Worm (Caenorhabditis elegans): Measurements from ENCODE around the gene pig-1.

The pig-1 gene

DNA sequence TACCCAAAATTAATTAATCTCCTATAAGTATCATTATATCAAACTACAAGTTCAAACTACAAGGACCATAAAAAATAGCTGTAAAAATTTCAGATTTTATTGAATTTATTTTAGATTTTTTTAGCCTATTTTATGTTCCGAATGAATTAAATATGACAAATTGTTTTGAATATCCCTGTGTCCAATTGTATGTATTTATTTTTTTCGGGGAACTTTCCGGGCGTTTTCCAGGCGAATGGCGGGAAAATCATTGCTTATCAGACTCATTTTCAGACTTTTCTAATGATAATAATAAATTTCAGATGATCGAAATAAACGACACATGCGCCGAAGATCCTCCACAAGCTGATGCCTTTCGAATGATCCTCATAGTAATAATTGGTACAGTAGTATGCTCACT is 28.7 kb upstream of the pig-1 start, which contains the start of gene F56A11.4:
F56A11.4 (plus strand) TSS at position 301 of the 400 bp plus-strand sequence.
- TF ChIP-seq B0310.2 (tag; optimal IDR thresholded peaks at IDR 0.05) (no peak), aly-1 (tag; optimal IDR thresholded peaks at IDR 0.05) (no peak), tra-4 (tag; optimal IDR thresholded peaks at IDR 0.05) (no peak), ets-7 (tag; optimal IDR thresholded peaks at IDR 0.05) (no peak), ama-1 (optimal IDR thresholded peaks at IDR 0.05) (no peak), tbx-37 (GFP tag; conservative IDR thresholded peaks at IDR 0.05) (no peak), flt-1 (GFP tag; IDR thresholded peaks at IDR 0.05) (no peak), sea-1 (GFP tag; conservative IDR thresholded peaks at IDR 0.05) (no peak), hmg-4 (GFP tag; optimal IDR thresholded peaks at IDR 0.05) (no peak), ceh-36 (tag; optimal IDR thresholded peaks at IDR 0.05) (no peak), scrt-1 (GFP tag; IDR thresholded peaks at IDR 0.05) (no peak), hmbx-1 (tag; optimal IDR thresholded peaks at IDR 0.05) (no peak), tbx-11 (GFP tag; IDR thresholded peaks at IDR 0.05) (no peak), F13C5.2 (tag; optimal IDR thresholded peaks at IDR 0.05) (no peak)

DNA sequence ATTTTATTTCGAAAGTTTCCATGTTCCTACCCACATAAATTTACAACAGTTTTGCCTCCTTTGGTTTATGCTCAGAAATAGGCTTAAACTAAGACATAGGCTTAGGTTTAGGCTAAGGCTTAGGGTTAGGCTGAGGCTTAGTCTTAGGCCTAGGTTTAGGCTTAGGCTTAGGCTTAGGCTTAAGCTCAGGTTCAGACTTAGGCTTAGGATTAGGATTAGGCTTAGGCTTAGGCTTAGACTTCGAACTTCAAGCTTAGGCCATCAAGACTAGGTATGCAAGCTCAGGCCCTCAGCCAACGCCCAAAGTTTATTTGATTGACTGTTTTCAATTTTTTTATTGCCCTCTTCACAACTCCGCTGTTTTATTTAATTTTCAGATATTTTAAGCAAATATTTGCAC is 26.6 kb upstream of the pig-1 start:
- TF ChIP-seq flt-1 (GFP tag; IDR thresholded peaks at IDR 0.05) (no peak), ceh-36 (tag; optimal IDR thresholded peaks at IDR 0.05) (peak; percentile 75), aly-1 (tag; optimal IDR thresholded peaks at IDR 0.05) (no peak)

DNA sequence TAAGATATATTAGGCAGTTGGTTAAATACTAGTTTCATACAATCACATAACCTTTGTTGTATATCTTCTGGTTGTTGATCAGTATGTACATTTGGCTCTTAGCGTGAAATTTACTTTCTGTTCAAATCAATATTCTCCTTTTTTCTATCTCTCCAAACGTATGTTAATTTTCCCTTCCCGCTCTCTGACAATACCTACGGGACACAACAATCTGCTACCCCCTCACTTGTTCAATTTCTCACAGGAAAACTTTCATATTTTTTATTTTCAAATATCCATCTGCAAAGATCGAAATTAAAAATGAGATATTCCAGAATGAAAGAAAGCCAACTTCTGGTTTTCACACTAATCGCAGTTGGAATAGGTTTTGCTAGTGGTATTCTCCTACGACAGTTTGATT is 12.6 kb upstream of the pig-1 start, which contains the start of gene glt-7:
glt-7 (plus strand) TSS at position 301 of the 400 bp plus-strand sequence.
- TF ChIP-seq aly-1 (tag; optimal IDR thresholded peaks at IDR 0.05) (no peak), ceh-13 (GFP tag; optimal IDR thresholded peaks at IDR 0.05) (no peak), flt-1 (GFP tag; IDR thresholded peaks at IDR 0.05) (no peak), ets-7 (tag; optimal IDR thresholded peaks at IDR 0.05) (no peak), hnd-1 (tag; optimal IDR thresholded peaks at IDR 0.05) (no peak), tbx-37 (GFP tag; conservative IDR thresholded peaks at IDR 0.05) (no peak), scrt-1 (GFP tag; IDR thresholded peaks at IDR 0.05) (no peak), ceh-36 (tag; optimal IDR thresholded peaks at IDR 0.05) (no peak), B0310.2 (tag; optimal IDR thresholded peaks at IDR 0.05) (no peak), tbx-11 (GFP tag; IDR thresholded peaks at IDR 0.05) (no peak), F13C5.2 (tag; optimal IDR thresholded peaks at IDR 0.05) (no peak)

DNA sequence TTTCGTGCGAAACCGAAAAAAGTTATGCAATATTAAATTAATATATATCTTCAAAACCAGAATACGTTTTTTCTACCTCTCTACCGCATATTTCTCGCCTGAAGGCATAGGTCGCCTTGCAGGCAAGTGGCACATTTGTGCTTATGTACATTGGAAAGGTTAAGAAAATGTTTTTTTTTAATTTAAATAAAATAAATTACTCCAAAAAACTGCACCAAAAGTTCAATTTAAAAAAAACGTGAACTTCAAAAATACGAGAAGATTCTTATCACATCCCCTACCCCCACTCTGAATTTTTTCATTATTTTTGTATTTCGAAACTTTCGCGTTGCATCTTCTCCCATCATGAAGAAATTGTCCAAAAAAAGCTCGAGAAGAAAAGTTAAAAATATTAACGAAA is 5.1 kb upstream of the pig-1 start, which contains the start of gene W03G1.2:
W03G1.2 (plus strand) TSS at position 301 of the 400 bp plus-strand sequence.
- TF ChIP-seq hnd-1 (tag; optimal IDR thresholded peaks at IDR 0.05): no peak
- no peak for TF ChIP-seq ama-1 (optimal IDR thresholded peaks at IDR 0.05)

DNA sequence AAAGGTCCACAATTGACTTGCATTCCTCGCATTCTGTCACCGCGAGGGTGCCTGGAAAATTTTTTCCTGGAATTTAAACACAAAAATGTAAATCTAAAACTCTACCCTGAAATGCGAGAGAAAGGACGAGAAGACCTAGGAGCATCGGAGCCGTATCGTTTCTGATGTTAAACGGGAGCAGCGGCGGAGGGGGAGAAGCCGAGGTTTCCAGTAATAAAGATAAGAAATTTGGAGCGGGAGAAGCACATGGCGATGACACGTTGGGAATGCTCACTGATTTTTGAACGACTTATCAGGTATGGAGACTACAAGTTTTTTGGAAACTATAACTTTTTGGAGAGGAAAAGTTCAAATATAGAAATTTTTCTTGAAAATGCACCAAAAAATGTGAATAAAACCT is 4.3 kb upstream of the pig-1 start, which contains the start of gene asm-3:
asm-3 (minus strand) TSS at position 215 of the 400 bp plus-strand sequence.
- TF ChIP-seq F13C5.2 (tag; optimal IDR thresholded peaks at IDR 0.05) (no peak), scrt-1 (GFP tag; IDR thresholded peaks at IDR 0.05) (no peak), ets-7 (tag; optimal IDR thresholded peaks at IDR 0.05) (no peak), tra-4 (tag; optimal IDR thresholded peaks at IDR 0.05) (no peak), B0310.2 (tag; optimal IDR thresholded peaks at IDR 0.05) (no peak), hnd-1 (tag; optimal IDR thresholded peaks at IDR 0.05) (no peak), hmg-4 (GFP tag; optimal IDR thresholded peaks at IDR 0.05) (no peak), ama-1 (optimal IDR thresholded peaks at IDR 0.05) (no peak), tbx-11 (GFP tag; IDR thresholded peaks at IDR 0.05) (no peak), ceh-36 (tag; optimal IDR thresholded peaks at IDR 0.05) (no peak), sea-1 (GFP tag; conservative IDR thresholded peaks at IDR 0.05) (no peak), flt-1 (GFP tag; IDR thresholded peaks at IDR 0.05) (no peak), pes-1 (GFP tag; IDR thresholded peaks at IDR 0.05) (no peak), aly-1 (tag; optimal IDR thresholded peaks at IDR 0.05) (no peak), tbx-37 (GFP tag; conservative IDR thresholded peaks at IDR 0.05) (no peak), hmbx-1 (tag; optimal IDR thresholded peaks at IDR 0.05) (no peak), ceh-13 (GFP tag; optimal IDR thresholded peaks at IDR 0.05) (no peak)

DNA sequence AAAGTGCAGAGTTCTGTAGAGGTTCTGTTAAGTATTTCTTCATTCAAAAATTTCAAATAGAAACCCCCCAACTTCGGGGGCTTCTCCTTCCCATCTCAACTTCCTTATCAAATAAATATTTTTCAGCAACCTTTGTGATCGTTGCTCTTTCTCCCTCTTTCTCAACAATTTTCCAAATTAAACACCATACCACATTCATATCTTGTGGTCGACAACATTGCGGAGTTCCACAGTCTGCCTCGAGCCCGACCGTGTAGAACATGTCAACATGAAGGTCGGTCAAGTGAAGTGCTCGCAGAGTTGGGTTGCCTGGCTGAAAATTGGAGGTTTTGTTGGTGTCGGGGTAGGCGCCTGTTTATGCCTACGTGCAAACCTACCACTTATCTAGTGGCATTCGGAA is 3.3 kb upstream of the pig-1 start:
- no peak for TF ChIP-seq ama-1 (optimal IDR thresholded peaks at IDR 0.05)
- no peak for TF ChIP-seq ets-7 (tag; optimal IDR thresholded peaks at IDR 0.05)
- no peak for TF ChIP-seq scrt-1 (GFP tag; IDR thresholded peaks at IDR 0.05)
- no peak for TF ChIP-seq pes-1 (GFP tag; IDR thresholded peaks at IDR 0.05)
- no peak for TF ChIP-seq tra-4 (tag; optimal IDR thresholded peaks at IDR 0.05)
- no peak for TF ChIP-seq flt-1 (GFP tag; IDR thresholded peaks at IDR 0.05)
- no peak for TF ChIP-seq hmg-4 (GFP tag; optimal IDR thresholded peaks at IDR 0.05)
- no peak for TF ChIP-seq ceh-13 (GFP tag; optimal IDR thresholded peaks at IDR 0.05)
- no peak for TF ChIP-seq ceh-36 (tag; optimal IDR thresholded peaks at IDR 0.05)
- no peak for TF ChIP-seq sea-1 (GFP tag; conservative IDR thresholded peaks at IDR 0.05)
- TF ChIP-seq F13C5.2 (tag; optimal IDR thresholded peaks at IDR 0.05): no peak
- TF ChIP-seq B0310.2 (tag; optimal IDR thresholded peaks at IDR 0.05): no peak
- TF ChIP-seq hmbx-1 (tag; optimal IDR thresholded peaks at IDR 0.05): no peak
- no peak for TF ChIP-seq aly-1 (tag; optimal IDR thresholded peaks at IDR 0.05)

DNA sequence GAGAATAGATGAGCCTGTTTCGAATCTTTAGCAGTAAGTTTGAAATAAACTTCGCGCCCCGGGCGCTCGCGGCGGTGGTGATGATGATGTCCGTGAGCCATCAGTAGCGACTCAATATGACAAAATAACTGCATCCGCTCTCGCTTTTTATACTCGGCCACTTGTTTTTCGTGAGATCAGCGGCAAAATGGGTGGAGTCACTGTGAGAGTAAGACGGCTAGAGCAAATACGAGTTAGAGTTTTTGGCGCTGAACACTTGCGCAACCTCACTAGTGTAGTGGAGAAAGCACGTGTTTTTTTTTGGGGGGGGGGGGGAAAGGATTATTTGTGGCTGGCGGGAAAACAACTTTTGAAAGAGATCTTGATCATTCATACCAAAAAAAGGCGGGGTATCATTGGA is 12.9 kb downstream of the pig-1 start, which contains the start of gene W03G1.5:
W03G1.5 (minus strand) TSS at position 101 of the 400 bp plus-strand sequence.
- TF ChIP-seq sea-1 (GFP tag; conservative IDR thresholded peaks at IDR 0.05): no peak
- TF ChIP-seq ceh-13 (GFP tag; optimal IDR thresholded peaks at IDR 0.05): no peak
- no peak for TF ChIP-seq aly-1 (tag; optimal IDR thresholded peaks at IDR 0.05)
- peak; percentile 25 for TF ChIP-seq ceh-36 (tag; optimal IDR thresholded peaks at IDR 0.05)
- no peak for TF ChIP-seq tbx-37 (GFP tag; conservative IDR thresholded peaks at IDR 0.05)
- no peak for TF ChIP-seq B0310.2 (tag; optimal IDR thresholded peaks at IDR 0.05)
- TF ChIP-seq ets-7 (tag; optimal IDR thresholded peaks at IDR 0.05): no peak

DNA sequence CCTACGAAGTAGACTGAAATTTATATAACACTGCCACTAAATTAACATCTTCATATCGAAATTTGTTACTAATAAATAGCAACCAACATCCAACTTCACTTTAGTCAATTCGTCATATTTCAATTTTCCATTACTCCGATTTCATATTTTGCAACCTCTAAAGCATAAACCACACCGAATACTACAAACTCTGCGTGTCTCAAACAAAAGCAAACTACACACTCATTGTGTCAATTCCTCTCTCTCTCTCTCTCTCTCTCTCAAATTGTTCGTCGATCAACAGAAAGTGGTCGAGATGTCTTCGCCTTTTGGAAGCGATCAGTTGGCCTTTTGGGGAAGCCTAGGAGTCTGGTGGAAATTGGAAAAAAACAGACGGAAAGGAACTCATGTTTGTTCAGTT is 14.8 kb downstream of the pig-1 start:
- TF ChIP-seq tbx-11 (GFP tag; IDR thresholded peaks at IDR 0.05) (no peak), tra-4 (tag; optimal IDR thresholded peaks at IDR 0.05) (no peak), ceh-13 (GFP tag; optimal IDR thresholded peaks at IDR 0.05) (no peak), scrt-1 (GFP tag; IDR thresholded peaks at IDR 0.05) (no peak), hnd-1 (tag; optimal IDR thresholded peaks at IDR 0.05) (no peak), hmbx-1 (tag; optimal IDR thresholded peaks at IDR 0.05) (no peak), flt-1 (GFP tag; IDR thresholded peaks at IDR 0.05) (no peak), ceh-36 (tag; optimal IDR thresholded peaks at IDR 0.05) (no peak), F13C5.2 (tag; optimal IDR thresholded peaks at IDR 0.05) (no peak), sea-1 (GFP tag; conservative IDR thresholded peaks at IDR 0.05) (no peak), B0310.2 (tag; optimal IDR thresholded peaks at IDR 0.05) (no peak), pes-1 (GFP tag; IDR thresholded peaks at IDR 0.05) (no peak), hmg-4 (GFP tag; optimal IDR thresholded peaks at IDR 0.05) (no peak), ama-1 (optimal IDR thresholded peaks at IDR 0.05) (no peak), ets-7 (tag; optimal IDR thresholded peaks at IDR 0.05) (no peak), tbx-37 (GFP tag; conservative IDR thresholded peaks at IDR 0.05) (no peak)

Data from whole organism, early embryonic.